Worm (Caenorhabditis elegans) whole organism, dauer: Measurements from ENCODE around the gene argk-1.

Source experiments
- unc-62 ChIP-seq: sonication (generic microtip); optimal IDR thresholded peaks from 2 replicates; lab custom pipeline; 2017; ENCODE audit warnings: missing biosample characterization, missing genetic modification reagents, missing genetic modification characterization

The argk-1 gene

DNA sequence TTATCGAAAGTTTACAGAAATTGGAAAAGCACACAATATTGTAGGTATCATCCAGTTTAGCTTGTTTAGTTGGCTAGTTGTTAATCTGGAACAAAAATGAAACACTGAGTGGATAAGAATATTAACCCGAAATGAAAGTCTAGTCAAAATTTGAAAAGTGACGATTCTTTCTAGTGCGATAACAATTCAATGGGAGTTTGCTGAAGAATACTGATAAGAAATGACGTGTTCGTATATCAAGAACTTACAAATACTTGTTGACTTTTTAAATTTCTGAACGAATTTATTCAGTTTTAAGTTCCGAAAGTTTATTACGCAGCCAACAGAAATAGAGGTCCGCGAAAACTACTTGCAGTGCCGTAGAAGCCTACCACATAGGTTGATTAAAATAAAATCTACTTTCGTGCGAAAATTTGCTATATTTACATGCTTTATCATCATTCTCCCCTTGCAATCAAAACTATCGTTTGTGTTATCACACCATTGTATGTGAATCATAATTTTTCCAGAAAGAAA lies 39.4 kb downstream of the argk-1 start, which contains the start of gene fbxa-88:
TSS of gene fbxa-88 (minus strand) at position 51 of the 516 bp plus-strand sequence.
- no peak for TF ChIP-seq unc-62

DNA sequence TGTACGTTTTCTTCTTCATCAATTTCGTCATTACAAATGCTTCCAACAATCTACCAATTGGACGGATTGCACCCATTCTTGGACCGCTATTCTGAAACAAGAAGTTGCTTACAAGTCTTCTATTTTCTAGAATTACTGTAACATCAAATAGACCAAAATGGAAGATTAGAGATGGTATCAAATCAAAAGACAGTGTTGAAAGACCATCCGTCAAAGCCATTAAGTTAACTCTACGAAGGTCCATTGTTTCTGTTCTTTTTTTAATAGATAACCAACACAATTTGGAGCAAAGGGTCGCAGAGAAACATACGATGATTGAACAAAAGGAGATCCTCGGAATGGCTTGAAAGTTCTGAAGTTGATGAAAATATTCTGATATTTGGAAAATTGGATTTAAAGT lies 41.3 kb downstream of the argk-1 start:
- no peak for TF ChIP-seq unc-62

ce11 chrV:16148805-16149204 lies 45.1 kb downstream of the argk-1 start, which contains the start of gene F10A3.4:
TSS of gene F10A3.4 (plus strand) at chrV:16149105.
- no peak for TF ChIP-seq unc-62

DNA sequence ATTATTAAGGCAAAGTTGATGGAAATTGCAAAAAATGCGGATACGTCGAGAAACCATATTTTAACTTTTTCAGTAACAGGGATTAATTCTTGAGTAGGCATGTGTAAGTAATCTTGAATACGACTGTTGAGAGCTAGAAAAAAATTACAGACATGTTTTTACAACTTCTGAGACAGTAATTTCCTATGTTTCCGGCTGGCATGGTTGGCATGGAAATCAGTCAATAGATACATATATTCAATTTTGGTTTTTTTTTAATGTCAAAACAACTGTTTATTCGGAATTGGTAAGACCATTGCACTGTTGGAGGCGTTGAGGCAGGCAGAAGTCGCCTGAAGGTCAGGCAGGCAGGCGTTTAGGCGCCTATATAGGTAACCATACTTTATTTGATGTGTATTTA lies 49.7 kb downstream of the argk-1 start, which contains the start of gene str-254:
TSS of gene str-254 (minus strand) at position 101 of the 400 bp plus-strand sequence.
- no peak for TF ChIP-seq unc-62

- no peak for TF ChIP-seq unc-62
Observed at ce11 chrV:16155111-16155510, 51.4 kb downstream of the argk-1 start, which contains the start of gene str-97. TSS of gene str-97 (minus strand) at chrV:16155211.
